Fruit fly (Drosophila melanogaster) whole organism, embryonic: ENCODE measurements around the gene CG15034.

Experiments used
- Abd-B ChIP-seq: fragments of 200-800 bp; sonication (Bioruptor generic); optimal IDR thresholded peaks from 2 replicates; lab custom pipeline; 2018; ENCODE audit warnings: missing biosample characterization, mild to moderate bottlenecking, missing genetic modification characterization, moderate library complexity
- Antp ChIP-seq: fragments of 200-800 bp; sonication (Bioruptor generic); optimal IDR thresholded peaks from 3 replicates; lab custom pipeline; 2016; ENCODE audit warnings: missing biosample characterization, missing genetic modification characterization
- Awh ChIP-seq: fragments of 200-800 bp; sonication (Bioruptor generic); IDR thresholded peaks from 2 replicates; pipeline ENCODE4, ENCODE4 v1.3.6; 2022; ENCODE audit warnings: missing biosample characterization, missing genetic modification characterization
- CG10274 ChIP-seq: fragments of 200-800 bp; sonication (Bioruptor generic); optimal IDR thresholded peaks from 3 replicates; lab custom pipeline; 2017; ENCODE audit warnings: missing biosample characterization, mild to moderate bottlenecking, missing genetic modification characterization
- CG10431 ChIP-seq: fragments of 200-800 bp; sonication (Bioruptor generic); optimal IDR thresholded peaks from 3 replicates; lab custom pipeline; 2018; ENCODE audit warnings: missing biosample characterization, mild to moderate bottlenecking, missing genetic modification characterization
- CG11398 ChIP-seq: fragments of 200-800 bp; sonication (Bioruptor generic); optimal IDR thresholded peaks from 2 replicates; lab custom pipeline; 2016; ENCODE audit warnings: missing biosample characterization, missing genetic modification characterization
- CG11456 ChIP-seq: fragments of 200-800 bp; sonication (Bioruptor generic); IDR thresholded peaks from 3 replicates; pipeline ENCODE4 v1.3.6; 2022; ENCODE audit warnings: missing biosample characterization, missing genetic modification characterization
- CG12299 ChIP-seq: fragments of 200-800 bp; sonication (Bioruptor generic); optimal IDR thresholded peaks from 2 replicates; lab custom pipeline; 2018; ENCODE audit warnings: missing biosample characterization, mild to moderate bottlenecking, missing genetic modification characterization
- CG13424 ChIP-seq: fragments of 200-800 bp; sonication (Bioruptor generic); optimal IDR thresholded peaks from 2 replicates; lab custom pipeline; 2019; ENCODE audit warnings: missing biosample characterization, mild to moderate bottlenecking, missing genetic modification characterization, moderate library complexity
- CG16815 ChIP-seq: fragments of 200-800 bp; sonication (Bioruptor generic); optimal IDR thresholded peaks from 3 replicates; lab custom pipeline; 2017; ENCODE audit warnings: missing biosample characterization, mild to moderate bottlenecking, missing genetic modification characterization
- CG17385 ChIP-seq: fragments of 200-800 bp; sonication (Bioruptor generic); optimal IDR thresholded peaks from 3 replicates; lab custom pipeline; 2018; ENCODE audit warnings: missing biosample characterization, mild to moderate bottlenecking, missing genetic modification characterization
- CG17568 ChIP-seq: fragments of 200-800 bp; sonication (Bioruptor generic); optimal IDR thresholded peaks from 2 replicates; lab custom pipeline; 2018; ENCODE audit warnings: missing biosample characterization, mild to moderate bottlenecking, missing genetic modification characterization, moderate library complexity
- CG17829 ChIP-seq: fragments of 200-800 bp; optimal IDR thresholded peaks from 2 replicates; lab custom pipeline; 2019; ENCODE audit warnings: missing biosample characterization, mild to moderate bottlenecking, missing genetic modification characterization, moderate library complexity
- CG18262 ChIP-seq: fragments of 200-800 bp; optimal IDR thresholded peaks from 3 replicates; lab custom pipeline; 2019; ENCODE audit warnings: missing biosample characterization, mild to moderate bottlenecking, missing genetic modification characterization, moderate library complexity
- CG32767 ChIP-seq: fragments of 200-800 bp; sonication (Bioruptor generic); IDR thresholded peaks from 2 replicates; pipeline ENCODE4 v1.3.6; 2022; ENCODE audit warnings: missing biosample characterization, missing genetic modification characterization
- CG3838 ChIP-seq: fragments of 200-800 bp; sonication (Bioruptor generic); optimal IDR thresholded peaks from 3 replicates; lab custom pipeline; 2016; ENCODE audit warnings: missing biosample characterization, missing genetic modification characterization
- CG4328 ChIP-seq: fragments of 200-800 bp; sonication (Bioruptor generic); optimal IDR thresholded peaks from 3 replicates; lab custom pipeline; 2017; ENCODE audit warnings: missing biosample characterization, missing genetic modification reagents, missing genetic modification characterization
- CG7372 ChIP-seq: fragments of 200-800 bp; sonication (Bioruptor generic); IDR thresholded peaks from 2 replicates; pipeline ENCODE4 v1.3.6; 2022; ENCODE audit warnings: missing biosample characterization, missing genetic modification characterization
- CG8388 ChIP-seq: fragments of 200-800 bp; sonication (Bioruptor generic); optimal IDR thresholded peaks from 2 replicates; lab custom pipeline; 2019; ENCODE audit warnings: missing biosample characterization, mild to moderate bottlenecking, missing genetic modification characterization, moderate library complexity
- CG8478 ChIP-seq: fragments of >200 bp; optimal IDR thresholded peaks from 2 replicates; lab custom pipeline; 2018
- CG9609 ChIP-seq: fragments of 200-800 bp; sonication (Bioruptor generic); optimal IDR thresholded peaks from 3 replicates; lab custom pipeline; 2016; ENCODE audit warnings: missing biosample characterization, missing genetic modification characterization
- CG9727 ChIP-seq: fragments of 200-800 bp; sonication (Bioruptor generic); optimal IDR thresholded peaks from 3 replicates; lab custom pipeline; 2017; ENCODE audit warnings: missing biosample characterization, mild to moderate bottlenecking, missing genetic modification characterization
- D19B ChIP-seq: fragments of 200-800 bp; sonication (Bioruptor generic); optimal IDR thresholded peaks from 2 replicates; lab custom pipeline; 2017; ENCODE audit warnings: missing biosample characterization, mild to moderate bottlenecking, missing genetic modification characterization
- Deaf1 ChIP-seq: fragments of 200-800 bp; optimal IDR thresholded peaks from 3 replicates; lab custom pipeline; 2019; ENCODE audit warnings: missing biosample characterization, mild to moderate bottlenecking, missing genetic modification characterization, moderate library complexity
- Doc2 ChIP-seq: fragments of 200-800 bp; sonication (Bioruptor generic); IDR thresholded peaks from 2 replicates; pipeline ENCODE4 v1.3.6; 2022; ENCODE audit warnings: missing biosample characterization, missing genetic modification characterization
- Elba2 ChIP-seq: fragments of 200-800 bp; sonication (Bioruptor generic); optimal IDR thresholded peaks from 3 replicates; lab custom pipeline; 2016; ENCODE audit warnings: missing biosample characterization, missing genetic modification characterization
- Hmx ChIP-seq: fragments of 200-800 bp; sonication (Bioruptor generic); optimal IDR thresholded peaks from 2 replicates; lab custom pipeline; 2016; ENCODE audit warnings: missing biosample characterization, missing genetic modification characterization
- Jarid2 ChIP-seq: fragments of 200-800 bp; sonication (Bioruptor generic); optimal IDR thresholded peaks from 3 replicates; lab custom pipeline; 2017; ENCODE audit warnings: mild to moderate bottlenecking, missing biosample characterization, missing genetic modification reagents, missing genetic modification characterization
- Lhr ChIP-seq: fragments of 200-800 bp; sonication (Bioruptor generic); optimal IDR thresholded peaks from 3 replicates; lab custom pipeline; 2017; ENCODE audit warnings: mild to moderate bottlenecking, missing biosample characterization, missing genetic modification reagents, missing genetic modification characterization
- NK7.1 ChIP-seq: fragments of 200-800 bp; sonication (Bioruptor generic); optimal IDR thresholded peaks from 3 replicates; lab custom pipeline; 2016; ENCODE audit warnings: missing biosample characterization, missing genetic modification characterization
- Opbp ChIP-seq: fragments of 200-800 bp; sonication (Bioruptor generic); IDR thresholded peaks from 3 replicates; pipeline ENCODE4 v1.3.6; 2022; ENCODE audit warnings: missing biosample characterization, missing genetic modification characterization; ENCODE audit not compliant: partially characterized antibody
- PHDP ChIP-seq: fragments of 200-800 bp; sonication (Bioruptor generic); optimal IDR thresholded peaks from 3 replicates; lab custom pipeline; 2018; ENCODE audit warnings: missing biosample characterization, mild to moderate bottlenecking, missing genetic modification characterization, moderate library complexity
- Pdp1 ChIP-seq, 2 experiments: fragments of 200-800 bp; sonication (Bioruptor generic); optimal IDR thresholded peaks; 3 replicates each; lab custom pipeline; 2016; ENCODE audit warnings: missing biosample characterization in 2 of 2, missing genetic modification characterization in 2 of 2, mild to moderate bottlenecking in 1 of 2, moderate library complexity in 1 of 2
- Ravus ChIP-seq: fragments of 200-800 bp; sonication (Bioruptor generic); IDR thresholded peaks from 2 replicates; pipeline ENCODE4 v1.3.6; 2022; ENCODE audit warnings: missing biosample characterization, missing genetic modification characterization
- Taf1 ChIP-seq: fragments of 200-800 bp; sonication (Bioruptor generic); IDR thresholded peaks from 2 replicates; pipeline ENCODE4 v1.3.6; 2022; ENCODE audit warnings: missing biosample characterization, missing genetic modification characterization
- ap ChIP-seq: fragments of 200-800 bp; sonication (Bioruptor generic); IDR thresholded peaks from 2 replicates; pipeline ENCODE4 v1.3.6; 2022; ENCODE audit warnings: missing biosample characterization, missing genetic modification characterization
- crol ChIP-seq: fragments of 200-800 bp; sonication (Bioruptor generic); IDR thresholded peaks from 2 replicates; pipeline ENCODE4 v1.3.6; 2022; ENCODE audit warnings: missing biosample characterization, missing genetic modification characterization
- crp ChIP-seq, 2 experiments: fragments of 200-800 bp; sonication (Bioruptor generic); optimal IDR thresholded peaks; 2 replicates in 1 of 2; 3 replicates in 1 of 2; lab custom pipeline; 2017; ENCODE audit warnings: missing biosample characterization in 2 of 2, missing genetic modification characterization in 2 of 2, mild to moderate bottlenecking in 1 of 2, moderate library complexity in 1 of 2
- fd96Cb ChIP-seq: fragments of 200-800 bp; sonication (Bioruptor generic); optimal IDR thresholded peaks from 2 replicates; lab custom pipeline; 2018; ENCODE audit warnings: missing biosample characterization, mild to moderate bottlenecking, missing genetic modification characterization, moderate library complexity
- gem ChIP-seq: fragments of 200-800 bp; sonication (Bioruptor generic); optimal IDR thresholded peaks from 2 replicates; lab custom pipeline; 2019; ENCODE audit warnings: missing biosample characterization, mild to moderate bottlenecking, missing genetic modification characterization, moderate library complexity
- gsb ChIP-seq: fragments of 200-800 bp; sonication (Bioruptor generic); IDR thresholded peaks from 2 replicates; pipeline ENCODE4 v1.3.6; 2022; ENCODE audit warnings: missing biosample characterization, missing genetic modification characterization
- ken ChIP-seq: fragments of 200-800 bp; sonication (Bioruptor generic); IDR thresholded peaks from 3 replicates; pipeline ENCODE4 v1.3.6; 2022; ENCODE audit warnings: missing biosample characterization, missing genetic modification characterization
- knrl ChIP-seq: fragments of 200-800 bp; sonication (Bioruptor generic); IDR thresholded peaks from 3 replicates; pipeline ENCODE4 v1.3.6; 2022; ENCODE audit warnings: missing biosample characterization, missing genetic modification characterization; ENCODE audit not compliant: partially characterized antibody
- nmo ChIP-seq: fragments of 200-800 bp; sonication (Bioruptor generic); optimal IDR thresholded peaks from 2 replicates; lab custom pipeline; 2018; ENCODE audit warnings: missing biosample characterization, mild to moderate bottlenecking, missing genetic modification characterization, moderate library complexity
- odd ChIP-seq: fragments of 200-800 bp; sonication (Bioruptor generic); optimal IDR thresholded peaks from 2 replicates; lab custom pipeline; 2017; ENCODE audit warnings: missing biosample characterization, mild to moderate bottlenecking, missing genetic modification characterization
- pnt ChIP-seq: fragments of 200-800 bp; sonication (Bioruptor generic); optimal IDR thresholded peaks from 3 replicates; lab custom pipeline; 2016; ENCODE audit warnings: missing biosample characterization, missing genetic modification characterization
- ranshi ChIP-seq: fragments of 200-800 bp; sonication (Bioruptor generic); IDR thresholded peaks from 2 replicates; pipeline ENCODE4 v1.3.6; 2022; ENCODE audit warnings: missing biosample characterization, missing genetic modification characterization
- rib ChIP-seq: fragments of 200-800 bp; sonication (Bioruptor generic); IDR thresholded peaks from 2 replicates; pipeline ENCODE4 v1.3.6; 2022; ENCODE audit warnings: missing biosample characterization, missing genetic modification characterization
- shn ChIP-seq: fragments of 200-800 bp; sonication (Bioruptor generic); optimal IDR thresholded peaks from 3 replicates; lab custom pipeline; 2016; ENCODE audit warnings: missing biosample characterization, missing genetic modification characterization
- sima ChIP-seq: fragments of 200-800 bp; sonication (Bioruptor generic); optimal IDR thresholded peaks from 2 replicates; lab custom pipeline; 2016; ENCODE audit warnings: missing biosample characterization, missing genetic modification characterization
- sisA ChIP-seq: fragments of 200-800 bp; sonication (Bioruptor generic); IDR thresholded peaks from 2 replicates; pipeline ENCODE4 v1.3.6; 2022; ENCODE audit warnings: missing biosample characterization, missing genetic modification characterization

CG15034 gene

DNA sequence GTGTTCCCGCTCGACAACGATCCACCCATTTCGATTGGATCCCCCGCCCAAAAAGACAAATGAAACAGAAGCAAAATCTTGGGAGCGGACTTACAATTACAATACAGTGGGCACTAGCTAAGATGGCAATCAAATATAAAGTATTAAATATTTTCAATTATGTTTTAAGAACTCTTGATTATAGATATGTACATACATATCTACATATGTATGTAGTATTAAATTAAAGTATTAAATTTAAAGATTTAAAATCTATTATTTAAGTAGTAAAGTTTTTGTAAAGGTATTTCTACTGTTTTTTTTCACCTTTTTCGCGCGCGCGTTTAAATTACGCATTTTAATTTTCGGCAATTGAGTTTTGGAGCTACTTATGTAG lies 12.5 kb downstream of the CG15034 start (continued):
- TF ChIP-seq CG18262 (tag; lab: Kevin White, UChicago), result peak; percentile 92
- no peak for TF ChIP-seq Opbp
- peak; percentile 48 for TF ChIP-seq D19B (GFP tag; lab: Kevin White, UChicago)
- peak; percentile 71 for TF ChIP-seq CG12299 (tag; lab: Kevin White, UChicago)
- peak; percentile 77 for TF ChIP-seq CG17385 (GFP tag; lab: Kevin White, UChicago)
- no peak for TF ChIP-seq CG9609 (GFP tag; lab: Kevin White, UChicago)
- TF ChIP-seq CG13424, result peak; percentile 87
- no peak for TF ChIP-seq NK7.1 (GFP tag; lab: Kevin White, UChicago)
- no peak for TF ChIP-seq sima (GFP tag; lab: Kevin White, UChicago)
- TF ChIP-seq CG10274 (GFP tag; lab: Kevin White, UChicago), result peak; percentile 24
- peak; percentile 71 for TF ChIP-seq Deaf1 (tag; lab: Kevin White, UChicago)
- peak; percentile 73 for TF ChIP-seq CG9727 (GFP tag; lab: Kevin White, UChicago)
- TF ChIP-seq CG11398 (GFP tag; lab: Kevin White, UChicago), result no peak
- TF ChIP-seq CG16815, result peak; percentile 39
- TF ChIP-seq odd (GFP tag; lab: Kevin White, UChicago), result peak; percentile 69
- no peak for TF ChIP-seq knrl (GFP tag; lab: Robert Waterston, UW)
- peak; percentile 31; the same call in 1 of the 2 replicates for TF ChIP-seq CG7372 (GFP tag; lab: Robert Waterston, UW)
- no peak for TF ChIP-seq CG3838 (GFP tag; lab: Kevin White, UChicago)
- peak; percentile 47; the same call in 1 of the 2 replicates for TF ChIP-seq Awh (GFP tag; lab: Robert Waterston, UW)
- TF ChIP-seq Taf1 (GFP tag; lab: Robert Waterston, UW), result peak; percentile 55; the same call in 1 of the 2 replicates
- TF ChIP-seq Jarid2, result peak; percentile 27
- TF ChIP-seq CG17829, result peak; percentile 90
- peak; percentile 39 for TF ChIP-seq Lhr (GFP tag; lab: Kevin White, UChicago)
- TF ChIP-seq CG4328 (GFP tag; lab: Kevin White, UChicago), result peak; percentile 56
- 0 out of 2 replicates have a peak, but pooled peaks have one; percentile 59 for TF ChIP-seq rib (GFP tag; lab: Robert Waterston, UW)
- TF ChIP-seq CG17568 (GFP tag; lab: Kevin White, UChicago), result peak; percentile 67
- TF ChIP-seq ranshi (GFP tag; lab: Robert Waterston, UW), result peak; percentile 72
- TF ChIP-seq Pdp1 (GFP tag; optimal IDR thresholded peaks at IDR 0.05; lab: Kevin White, UChicago), result no peak
- TF ChIP-seq shn (GFP tag; lab: Kevin White, UChicago), result no peak
- peak; percentile 59; the same call in 1 of the 3 replicates for TF ChIP-seq ken (GFP tag; lab: Robert Waterston, UW)
- peak; percentile 91 for TF ChIP-seq gem (tag; lab: Kevin White, UChicago)
- TF ChIP-seq gsb (GFP tag; lab: Robert Waterston, UW), result no peak
- no peak for TF ChIP-seq Hmx
- peak; percentile 89 for TF ChIP-seq nmo (GFP tag; lab: Kevin White, UChicago)
- peak; percentile 46 for TF ChIP-seq ap (GFP tag; lab: Robert Waterston, UW)
- no peak for TF ChIP-seq crol (GFP tag; lab: Robert Waterston, UW)
- peak; percentile 58 for TF ChIP-seq sisA (GFP tag; lab: Robert Waterston, UW)
- peak; percentile 60 for TF ChIP-seq CG10431 (GFP tag; lab: Kevin White, UChicago)
- TF ChIP-seq Antp (GFP tag; lab: Kevin White, UChicago), result no peak
- TF ChIP-seq PHDP (tag; lab: Kevin White, UChicago), result peak; percentile 90
- no peak for TF ChIP-seq Elba2 (GFP tag; lab: Kevin White, UChicago)
- TF ChIP-seq CG8388 (GFP tag; lab: Kevin White, UChicago), result peak; percentile 82
- TF ChIP-seq fd96Cb, result peak; percentile 66
- no peak for TF ChIP-seq crp (GFP tag; optimal IDR thresholded peaks at IDR 0.05; lab: Kevin White, UChicago)
- TF ChIP-seq CG32767, result peak; percentile 48; the same call in 1 of the 2 replicates
- TF ChIP-seq pnt (GFP tag; lab: Kevin White, UChicago), result no peak
- no peak for TF ChIP-seq Doc2
- peak; percentile 40 for TF ChIP-seq Abd-B (GFP tag; lab: Kevin White, UChicago)
- TF ChIP-seq CG11456 (GFP tag; lab: Robert Waterston, UW), result peak; percentile 59; the same call in 1 of the 3 replicates
- peak; percentile 23; the same call in 1 of the 2 replicates for TF ChIP-seq Ravus (GFP tag; lab: Robert Waterston, UW)
- no peak for TF ChIP-seq CG8478 (lab: Kevin White, UChicago)
